Worm (Caenorhabditis elegans) whole organism, midembryonic: ENCODE measurements around the gene ant-1.4.

ENCODE experiments used
- T22C8.4 ChIP-seq: fragments of 200-800 bp; sonication (Bioruptor generic); IDR thresholded peaks from 2 replicates; pipeline ENCODE4 v1.3.6; 2022; ENCODE audit warnings: missing genetic modification characterization, missing compliant biosample characterization
- cog-1 ChIP-seq: sonication (generic microtip); optimal IDR thresholded peaks from 2 replicates; lab custom pipeline; 2016; ENCODE audit warnings: missing genetic modification characterization, missing compliant biosample characterization
- flt-1 ChIP-seq: fragments of 200-800 bp; sonication (Bioruptor generic); IDR thresholded peaks from 2 replicates; pipeline ENCODE4 v1.3.6; 2022; ENCODE audit warnings: missing genetic modification characterization, missing compliant biosample characterization
- klf-2 ChIP-seq: fragments of 200-800 bp; sonication (Bioruptor generic); conservative IDR thresholded peaks from 2 replicates; pipeline ENCODE4 v1.3.6; 2022; ENCODE audit warnings: missing genetic modification reagents, missing genetic modification characterization, missing compliant biosample characterization
- med-1 ChIP-seq: sonication (generic microtip); optimal IDR thresholded peaks from 2 replicates; lab custom pipeline; 2017; ENCODE audit warnings: missing genetic modification characterization, mild to moderate bottlenecking, missing compliant biosample characterization, antibody characterized with exemption, missing genetic modification reagents; ENCODE audit not compliant: insufficient read depth
- ref-1 ChIP-seq: fragments of 200-800 bp; sonication (Bioruptor generic); conservative IDR thresholded peaks from 2 replicates; pipeline ENCODE4 v1.3.6; 2022; ENCODE audit warnings: missing genetic modification reagents, missing genetic modification characterization, missing compliant biosample characterization
- tab-1 ChIP-seq: fragments of 200-800 bp; sonication (Bioruptor generic); IDR thresholded peaks from 2 replicates; pipeline ENCODE4 v1.3.6; 2022; ENCODE audit warnings: missing genetic modification characterization, missing compliant biosample characterization
- ztf-29 ChIP-seq: fragments of 200-800 bp; sonication (Bioruptor generic); IDR thresholded peaks from 2 replicates; pipeline ENCODE4 v1.3.6; 2022; ENCODE audit warnings: missing genetic modification reagents, missing genetic modification characterization, missing compliant biosample characterization

- TF ChIP-seq ref-1: no peak
- no peak for TF ChIP-seq cog-1 (tag; lab: Kevin White, UChicago)
- no peak for TF ChIP-seq flt-1 (GFP tag; lab: Robert Waterston, UW)
- TF ChIP-seq tab-1 (GFP tag; lab: Robert Waterston, UW): no peak
- no peak for TF ChIP-seq ztf-29
- no peak for TF ChIP-seq med-1 (GFP tag; lab: Kevin White, UChicago)
- no peak for TF ChIP-seq klf-2 (GFP tag; lab: Robert Waterston, UW)
- TF ChIP-seq T22C8.4: no peak
Measured at ce11 chrIV:8456899-8457298, 3.2 kb downstream of the ant-1.4 start, which contains the start of gene syx-4.
